Worm (Caenorhabditis elegans) whole organism, L2 larva: ENCODE results near the gene F16B4.4.

ENCODE experiments used
- ZK546.5 ChIP-seq: sonication (generic microtip); optimal IDR thresholded peaks from 2 replicates; lab custom pipeline; 2017; ENCODE audit warnings: missing biosample characterization, missing genetic modification characterization
- alr-1 ChIP-seq: fragments of 150-350 bp; optimal IDR thresholded peaks from 2 replicates; lab custom pipeline; 2014; ENCODE audit warnings: missing biosample characterization, missing genetic modification characterization
- aly-2 ChIP-seq: fragments of 150-350 bp; optimal IDR thresholded peaks from 2 replicates; lab custom pipeline; 2014; ENCODE audit warnings: missing biosample characterization, missing genetic modification characterization
- ama-1 ChIP-seq: fragments of 150-350 bp; optimal IDR thresholded peaks from 2 replicates; lab custom pipeline; 2018; ENCODE audit warnings: inconsistent platforms
- blmp-1 ChIP-seq: sonication (generic microtip); optimal IDR thresholded peaks from 2 replicates; lab custom pipeline; 2017; ENCODE audit warnings: missing genetic modification characterization, mild to moderate bottlenecking, missing compliant biosample characterization, antibody characterized with exemption, moderate library complexity; ENCODE audit not compliant: insufficient read depth
- ceh-16 ChIP-seq: fragments of 150-350 bp; optimal IDR thresholded peaks from 2 replicates; lab custom pipeline; 2014; ENCODE audit warnings: missing biosample characterization, missing genetic modification characterization
- ceh-82 ChIP-seq: fragments of 150-350 bp; optimal IDR thresholded peaks from 2 replicates; lab custom pipeline; 2014; ENCODE audit warnings: missing biosample characterization, missing genetic modification characterization
- crh-2 ChIP-seq: sonication (generic microtip); optimal IDR thresholded peaks from 2 replicates; lab custom pipeline; 2017; ENCODE audit warnings: missing biosample characterization, missing genetic modification characterization
- egl-27 ChIP-seq: sonication (generic microtip); optimal IDR thresholded peaks from 3 replicates; lab custom pipeline; 2017; ENCODE audit warnings: missing biosample characterization, missing genetic modification reagents, missing genetic modification characterization
- elt-1 ChIP-seq: fragments of 150-350 bp; optimal IDR thresholded peaks from 2 replicates; lab custom pipeline; 2014; ENCODE audit warnings: missing biosample characterization, missing genetic modification characterization
- elt-3 ChIP-seq: sonication (generic microtip); optimal IDR thresholded peaks from 2 replicates; lab custom pipeline; 2017; ENCODE audit warnings: missing biosample characterization, missing genetic modification characterization
- fos-1 ChIP-seq: fragments of 150-350 bp; optimal IDR thresholded peaks from 2 replicates; lab custom pipeline; 2014; ENCODE audit warnings: missing biosample characterization, missing genetic modification characterization
- gmeb-1 ChIP-seq: fragments of 150-350 bp; optimal IDR thresholded peaks from 2 replicates; lab custom pipeline; 2014; ENCODE audit warnings: missing biosample characterization, missing genetic modification characterization
- lin-11 ChIP-seq: fragments of 150-350 bp; sonication (generic microtip); optimal IDR thresholded peaks from 2 replicates; lab custom pipeline; 2014; ENCODE audit warnings: missing biosample characterization, missing genetic modification characterization, inconsistent platforms, mixed read lengths
- lin-13 ChIP-seq: fragments of 150-350 bp; optimal IDR thresholded peaks from 2 replicates; lab custom pipeline; 2014; ENCODE audit warnings: missing biosample characterization, missing genetic modification reagents, missing genetic modification characterization
- lin-39 ChIP-seq: fragments of 150-350 bp; optimal IDR thresholded peaks from 2 replicates; lab custom pipeline; 2014; ENCODE audit warnings: missing biosample characterization, missing genetic modification reagents, missing genetic modification characterization
- mab-5 ChIP-seq: fragments of 150-350 bp; optimal IDR thresholded peaks from 2 replicates; lab custom pipeline; 2014; ENCODE audit warnings: missing biosample characterization, missing genetic modification characterization
- mbf-1 ChIP-seq: sonication (generic microtip); optimal IDR thresholded peaks from 2 replicates; lab custom pipeline; 2017; ENCODE audit warnings: missing biosample characterization, missing genetic modification characterization
- nhr-10 ChIP-seq: sonication (generic microtip); optimal IDR thresholded peaks from 2 replicates; lab custom pipeline; 2017; ENCODE audit warnings: missing biosample characterization, missing genetic modification characterization
- nhr-11 ChIP-seq: fragments of 150-350 bp; optimal IDR thresholded peaks from 2 replicates; lab custom pipeline; 2014; ENCODE audit warnings: missing biosample characterization, missing genetic modification characterization
- nhr-12 ChIP-seq: fragments of 150-350 bp; optimal IDR thresholded peaks from 2 replicates; lab custom pipeline; 2014; ENCODE audit warnings: missing biosample characterization, missing genetic modification characterization
- nhr-129 ChIP-seq: fragments of 150-350 bp; optimal IDR thresholded peaks from 2 replicates; lab custom pipeline; 2014; ENCODE audit warnings: missing biosample characterization, missing genetic modification characterization
- nhr-237 ChIP-seq: fragments of 150-350 bp; optimal IDR thresholded peaks from 2 replicates; lab custom pipeline; 2014; ENCODE audit warnings: missing biosample characterization, missing genetic modification characterization
- nhr-25 ChIP-seq: fragments of 150-350 bp; sonication (generic microtip); optimal IDR thresholded peaks from 3 replicates; lab custom pipeline; 2014; ENCODE audit warnings: missing biosample characterization, missing genetic modification characterization
- nhr-6 ChIP-seq: fragments of 150-350 bp; optimal IDR thresholded peaks from 2 replicates; lab custom pipeline; 2014; ENCODE audit warnings: missing biosample characterization, missing genetic modification characterization
- nhr-77 ChIP-seq: fragments of 150-350 bp; optimal IDR thresholded peaks from 2 replicates; lab custom pipeline; 2014; ENCODE audit warnings: missing biosample characterization, missing genetic modification characterization
- peb-1 ChIP-seq: fragments of 150-350 bp; optimal IDR thresholded peaks from 2 replicates; lab custom pipeline; 2014; ENCODE audit warnings: missing biosample characterization, missing genetic modification characterization
- sem-4 ChIP-seq: fragments of 150-350 bp; optimal IDR thresholded peaks from 2 replicates; lab custom pipeline; 2014; ENCODE audit warnings: missing biosample characterization, missing genetic modification reagents, missing genetic modification characterization
- skn-1 ChIP-seq: sonication (generic microtip); optimal IDR thresholded peaks from 2 replicates; lab custom pipeline; 2017; ENCODE audit warnings: missing biosample characterization, missing genetic modification characterization
- sma-9 ChIP-seq, 2 experiments: fragments of 150-350 bp in 1 of 2; sonication (generic microtip) in 1 of 2; optimal IDR thresholded peaks; 2 replicates each; lab custom pipeline; 2014 to 2016; ENCODE audit warnings: missing genetic modification characterization in 2 of 2, mild to moderate bottlenecking in 1 of 2, missing biosample characterization in 1 of 2, missing compliant biosample characterization in 1 of 2, missing genetic modification reagents in 1 of 2, moderate library complexity in 1 of 2
- snpc-4 ChIP-seq: fragments of 150-350 bp; optimal IDR thresholded peaks from 2 replicates; lab custom pipeline; 2014; ENCODE audit warnings: missing biosample characterization, missing genetic modification characterization
- unc-39 ChIP-seq: fragments of 150-350 bp; optimal IDR thresholded peaks from 2 replicates; lab custom pipeline; 2014; ENCODE audit warnings: missing biosample characterization, missing genetic modification characterization
- unc-55 ChIP-seq: fragments of 150-350 bp; sonication (generic microtip); optimal IDR thresholded peaks from 3 replicates; lab custom pipeline; 2014; ENCODE audit warnings: missing biosample characterization, missing genetic modification reagents, missing genetic modification characterization
- unc-62 ChIP-seq: fragments of 150-350 bp; optimal IDR thresholded peaks from 2 replicates; lab custom pipeline; 2014; ENCODE audit warnings: missing biosample characterization, missing genetic modification reagents, missing genetic modification characterization
- ztf-1 ChIP-seq: fragments of 200-800 bp; sonication (Bioruptor generic); conservative IDR thresholded peaks from 2 replicates; pipeline ENCODE4 v1.3.6; 2022; ENCODE audit warnings: missing genetic modification characterization, missing compliant biosample characterization
- ztf-11 ChIP-seq: sonication (generic microtip); optimal IDR thresholded peaks from 2 replicates; lab custom pipeline; 2017; ENCODE audit warnings: missing biosample characterization, missing genetic modification characterization
- ztf-4 ChIP-seq: fragments of 150-350 bp; optimal IDR thresholded peaks from 2 replicates; lab custom pipeline; 2014; ENCODE audit warnings: missing biosample characterization, missing genetic modification characterization

The F16B4.4 gene

DNA sequence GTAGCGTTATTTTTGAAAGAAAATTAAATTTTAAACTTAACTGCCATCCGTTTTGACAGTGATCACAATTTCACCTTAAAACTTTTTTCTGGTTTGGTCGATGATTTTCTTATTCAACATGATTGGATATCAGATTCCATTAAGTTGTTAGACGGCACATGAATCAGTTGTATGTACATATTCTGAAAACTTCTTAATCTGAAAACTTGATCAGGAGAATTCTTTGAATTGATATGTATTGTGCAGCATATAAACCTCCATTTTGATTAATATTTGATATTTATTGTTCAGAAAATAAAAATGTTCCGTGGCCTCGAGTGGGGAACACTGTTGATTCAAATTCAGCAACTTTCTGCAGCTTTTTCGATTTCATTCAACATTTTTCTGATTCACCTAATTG, 46.2 kb downstream of the F16B4.4 start, which contains the start of gene str-221:
Gene str-221, plus strand, starts transcription at position 301 of the 400 bp plus-strand sequence.
- TF ChIP-seq fos-1 (no peak), unc-39 (tag; lab: Kevin White, UChicago) (no peak), aly-2 (no peak), nhr-129 (no peak), nhr-12 (tag; lab: Kevin White, UChicago) (no peak), nhr-10 (tag; lab: Kevin White, UChicago) (no peak), ztf-11 (tag; lab: Kevin White, UChicago) (no peak), lin-39 (tag; lab: Kevin White, UChicago) (no peak), elt-1 (no peak), ama-1 (lab: Kevin White, UChicago) (no peak), sem-4 (tag; lab: Kevin White, UChicago) (no peak), ztf-4 (tag; lab: Kevin White, UChicago) (no peak), egl-27 (tag; lab: Kevin White, UChicago) (no peak), unc-55 (GFP tag; lab: Kevin White, UChicago) (no peak), nhr-77 (tag; lab: Kevin White, UChicago) (no peak), nhr-11 (tag; lab: Kevin White, UChicago) (no peak), gmeb-1 (no peak), ZK546.5 (no peak)
- TF ChIP-seq, all 48 proteins: peak for 0

DNA sequence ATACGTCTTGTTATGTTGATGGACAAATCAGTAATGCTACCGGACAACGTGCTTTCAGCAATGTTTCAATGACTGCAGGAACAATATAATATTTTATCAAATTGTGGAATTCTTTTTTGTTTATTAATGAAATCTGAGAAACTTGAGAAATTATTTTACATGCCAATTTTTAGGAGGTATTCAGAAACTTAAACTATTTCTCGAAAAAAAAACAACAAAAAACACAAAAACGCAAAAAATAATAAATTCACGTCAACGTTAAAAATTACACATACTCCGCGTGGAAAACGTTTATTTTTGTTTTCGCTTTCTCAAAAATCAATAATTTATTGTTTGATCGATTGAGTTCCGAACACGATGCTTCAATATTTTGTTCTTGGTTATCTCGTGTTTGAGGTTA, 48.4 kb downstream of the F16B4.4 start, which contains the start of gene Y46H3D.1:
Gene Y46H3D.1, plus strand, starts transcription at position 301 of the 400 bp plus-strand sequence.
- TF ChIP-seq unc-62 (no peak), ceh-82 (tag; lab: Kevin White, UChicago) (no peak), mab-5 (no peak), mbf-1 (tag; lab: Kevin White, UChicago) (no peak), nhr-6 (tag; lab: Kevin White, UChicago) (no peak), unc-55 (GFP tag; lab: Kevin White, UChicago) (no peak), snpc-4 (no peak), nhr-129 (no peak), egl-27 (tag; lab: Kevin White, UChicago) (no peak), ztf-4 (tag; lab: Kevin White, UChicago) (no peak), nhr-25 (no peak), peb-1 (tag; lab: Kevin White, UChicago) (no peak), ztf-1 (GFP tag; lab: Robert Waterston, UW) (no peak), ceh-16 (no peak), blmp-1 (tag; lab: Kevin White, UChicago) (no peak), crh-2 (tag; lab: Kevin White, UChicago) (no peak)
- TF ChIP-seq, all 48 proteins: peak for 0

DNA sequence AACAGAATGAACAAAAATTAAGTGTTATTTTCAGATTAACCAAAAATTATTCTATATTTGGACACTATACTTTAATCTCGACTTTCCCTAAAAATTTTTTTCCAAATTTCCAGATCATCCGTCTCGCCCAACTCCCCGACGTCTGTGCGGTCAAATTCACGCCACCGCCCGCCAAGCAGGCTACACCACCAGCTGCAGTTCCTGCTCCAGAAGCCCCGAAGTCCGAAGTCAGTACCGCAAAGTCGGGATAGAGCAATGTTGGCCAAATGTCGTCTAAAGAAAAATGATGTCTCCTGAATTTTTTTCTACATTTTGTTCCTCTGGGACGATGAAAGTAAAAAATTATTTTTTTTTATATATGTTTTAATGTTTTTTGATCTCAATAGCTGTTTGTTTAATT, 48.9 kb downstream of the F16B4.4 start:
- TF ChIP-seq lin-11 (no peak), lin-13 (GFP tag; lab: Kevin White, UChicago) (no peak), aly-2 (no peak), mbf-1 (tag; lab: Kevin White, UChicago) (no peak), alr-1 (tag; lab: Kevin White, UChicago) (no peak), sma-9 (GFP tag; optimal IDR thresholded peaks at IDR 0.05; lab: Kevin White, UChicago) (no peak), sma-9 (tag; optimal IDR thresholded peaks at IDR 0.05; lab: Kevin White, UChicago) (no peak), skn-1 (tag; lab: Kevin White, UChicago) (no peak), nhr-12 (tag; lab: Kevin White, UChicago) (no peak), elt-3 (tag; lab: Kevin White, UChicago) (no peak), peb-1 (tag; lab: Kevin White, UChicago) (no peak), blmp-1 (tag; lab: Kevin White, UChicago) (no peak), crh-2 (tag; lab: Kevin White, UChicago) (no peak)

DNA sequence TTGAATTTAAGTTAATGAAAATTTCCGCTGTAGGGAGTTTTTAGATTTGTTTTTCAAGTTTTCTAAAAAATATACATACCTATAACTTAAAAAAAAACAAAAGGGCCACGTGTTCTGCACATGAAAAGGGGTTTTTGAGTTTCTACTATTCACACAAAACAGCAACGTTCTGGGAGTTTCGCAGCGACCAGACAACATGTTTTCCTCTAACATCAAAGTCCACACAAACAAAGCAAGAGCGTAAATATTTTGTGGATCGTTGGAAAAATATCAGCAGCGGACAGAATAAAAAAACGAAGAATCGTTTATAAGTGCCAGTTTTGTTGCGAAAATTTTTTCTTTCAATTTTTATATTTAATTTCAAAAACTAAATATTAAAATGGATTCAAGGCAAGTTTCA, 50.1 kb downstream of the F16B4.4 start, which contains the start of gene alh-2:
Gene alh-2, plus strand, starts transcription at position 284 of the 400 bp plus-strand sequence.
- no peak for TF ChIP-seq nhr-25
- no peak for TF ChIP-seq ceh-82 (tag; lab: Kevin White, UChicago)
- TF ChIP-seq nhr-237 (tag; lab: Kevin White, UChicago) = no peak
- no peak for TF ChIP-seq unc-62
